Worm (Caenorhabditis elegans): ENCODE results near the gene srh-258.

The srh-258 gene

ce11 chrV:15433654-15434053, 28.7 kb downstream of the srh-258 start:
- TF ChIP-seq aptf-2 (GFP tag; conservative IDR thresholded peaks at IDR 0.05) (peak; percentile 18; the same call in 1 of the 2 replicates), egl-18 (GFP tag; IDR thresholded peaks at IDR 0.05) (peak; percentile 72; the same call in 1 of the 2 replicates), nhr-120 (GFP tag; IDR thresholded peaks at IDR 0.05) (peak; percentile 88; the same call in 1 of the 2 replicates), hsf-1 (GFP tag; IDR thresholded peaks at IDR 0.05) (peak; percentile 35; the same call in 1 of the 2 replicates), madf-8 (GFP tag; conservative IDR thresholded peaks at IDR 0.05) (peak; percentile 38; the same call in 1 of the 2 replicates), cebp-2 (GFP tag; IDR thresholded peaks at IDR 0.05) (0 out of 2 replicates have a peak, but pooled peaks have one; percentile 57)

- no peak for TF ChIP-seq rec-8 (tag; optimal IDR thresholded peaks at IDR 0.05)
- TF ChIP-seq unc-130 (GFP tag; optimal IDR thresholded peaks at IDR 0.05), result no peak
- no peak for TF ChIP-seq K12H6.12 (tag; optimal IDR thresholded peaks at IDR 0.05)
- no peak for TF ChIP-seq lin-35 (GFP tag; optimal IDR thresholded peaks at IDR 0.05)
- no peak for TF ChIP-seq nfya-1 (tag; optimal IDR thresholded peaks at IDR 0.05; ENCODE audit: borderline replicate concordance, insufficient read depth)
- no peak for TF ChIP-seq ets-4 (GFP tag; optimal IDR thresholded peaks at IDR 0.05)
- no peak for TF ChIP-seq lir-1 (GFP tag; conservative IDR thresholded peaks at IDR 0.05)
- TF ChIP-seq lin-54 (GFP tag; optimal IDR thresholded peaks at IDR 0.05), result no peak
- TF ChIP-seq nhr-90 (tag; optimal IDR thresholded peaks at IDR 0.05), result no peak
- no peak for TF ChIP-seq snpc-4 (GFP tag; optimal IDR thresholded peaks at IDR 0.05)
- TF ChIP-seq snpc-4 (tag; optimal IDR thresholded peaks at IDR 0.05), result no peak
- TF ChIP-seq pha-4 (tag; optimal IDR thresholded peaks at IDR 0.05), result no peak
- TF ChIP-seq F37B4.10 (GFP tag; IDR thresholded peaks at IDR 0.05), result no peak
These were observed 29.7 kb downstream of the srh-258 start for ce11 chrV:15434647-15435046.

DNA sequence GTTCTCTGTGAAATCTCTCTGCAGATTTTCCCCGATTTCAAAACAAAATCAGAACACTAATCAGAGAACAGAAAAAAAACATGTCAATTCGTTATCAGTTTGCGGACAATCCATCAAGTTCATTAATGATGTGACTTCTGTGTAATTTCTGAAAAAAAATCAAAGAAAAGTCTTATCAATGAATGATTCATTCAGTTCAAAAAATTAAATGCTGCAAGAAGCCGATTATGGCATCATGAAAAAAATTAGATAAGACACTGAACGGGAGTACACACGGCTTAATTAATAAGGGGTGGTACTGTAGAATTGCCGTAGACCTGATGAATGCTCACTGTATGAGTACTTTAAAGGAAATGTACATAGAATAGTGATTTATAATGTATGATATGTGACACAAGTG, 31.2 kb downstream of the srh-258 start:
- TF ChIP-seq pbrm-1 (GFP tag; IDR thresholded peaks at IDR 0.05) (no peak), nhr-80 (tag; optimal IDR thresholded peaks at IDR 0.05) (peak; percentile 84)

DNA sequence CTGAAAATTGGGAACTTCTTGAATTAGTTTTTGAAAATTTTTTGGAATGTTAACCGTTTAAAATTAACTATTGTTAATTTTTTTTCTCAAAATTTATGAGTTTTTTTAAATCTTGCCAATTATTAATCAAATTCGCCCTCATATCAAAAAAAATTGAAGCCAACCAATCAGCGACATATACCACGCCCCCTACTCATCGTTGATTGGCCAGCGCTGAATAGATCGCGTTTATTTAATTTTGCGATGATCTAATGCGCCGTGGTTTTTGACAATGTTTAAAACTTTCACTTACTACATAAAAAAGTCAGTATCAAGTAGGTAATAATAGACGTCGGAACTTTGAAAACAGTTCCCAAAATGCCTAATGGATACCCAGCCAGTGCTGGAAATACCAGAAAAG, 37.4 kb downstream of the srh-258 start:
- no peak for TF ChIP-seq atf-7 (tag; optimal IDR thresholded peaks at IDR 0.05)
- no peak for TF ChIP-seq lin-26 (GFP tag; IDR thresholded peaks at IDR 0.05)
- no peak for TF ChIP-seq ztf-18 (tag; optimal IDR thresholded peaks at IDR 0.05)
- TF ChIP-seq nhr-80 (tag; optimal IDR thresholded peaks at IDR 0.05), result no peak
- no peak for TF ChIP-seq ceh-40 (GFP tag; IDR thresholded peaks at IDR 0.05)
- TF ChIP-seq sea-2 (GFP tag; IDR thresholded peaks at IDR 0.05), result no peak
- no peak for TF ChIP-seq rcor-1 (GFP tag; IDR thresholded peaks at IDR 0.05)
- no peak for TF ChIP-seq nfya-2 (GFP tag; IDR thresholded peaks at IDR 0.05)
- TF ChIP-seq lin-40 (tag; optimal IDR thresholded peaks at IDR 0.05), result no peak
- no peak for TF ChIP-seq lsy-27 (tag; optimal IDR thresholded peaks at IDR 0.05; ENCODE audit: borderline replicate concordance, insufficient read depth)
- no peak for TF ChIP-seq B0261.1 (tag; optimal IDR thresholded peaks at IDR 0.05)
- no peak for TF ChIP-seq dpl-1 (GFP tag; optimal IDR thresholded peaks at IDR 0.05)
- no peak for TF ChIP-seq T26A5.8 (tag; optimal IDR thresholded peaks at IDR 0.05)
- TF ChIP-seq ceh-58 (GFP tag; IDR thresholded peaks at IDR 0.05), result no peak
- no peak for TF ChIP-seq K12H6.12 (tag; optimal IDR thresholded peaks at IDR 0.05)

DNA sequence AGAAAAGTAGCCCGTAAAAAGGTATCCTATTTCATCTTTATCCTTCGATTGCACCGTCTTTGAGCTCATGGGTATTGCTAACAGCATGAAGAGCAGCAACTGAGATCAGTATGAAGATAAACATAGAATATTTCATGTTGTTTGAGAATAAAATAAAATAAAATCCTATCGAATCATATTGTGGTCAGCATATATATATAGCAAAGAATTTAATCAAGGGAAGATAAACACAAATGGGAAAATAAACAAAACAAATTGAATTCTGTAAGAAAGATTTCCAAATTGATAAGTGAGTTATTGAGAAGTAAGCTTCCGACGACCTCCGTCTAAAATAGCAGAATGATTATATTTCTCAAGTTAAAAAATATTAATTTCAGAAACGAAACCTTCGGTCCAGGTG, 38.7 kb downstream of the srh-258 start, which contains the start of gene T26H5.10:
Gene T26H5.10, minus strand, starts transcription at position 101 of the 400 bp plus-strand sequence.
- no peak for TF ChIP-seq zim-3 (tag; optimal IDR thresholded peaks at IDR 0.05)
- no peak for TF ChIP-seq ceh-79 (tag; optimal IDR thresholded peaks at IDR 0.05)

Measured in whole organism, young adult.